Fruit fly (Drosophila melanogaster) whole organism: Measurements from ENCODE around the gene galectin.

ENCODE experiments used
- CG8478 ChIP-seq: fragments of >200 bp; optimal IDR thresholded peaks from 2 replicates; lab custom pipeline; 2018; ENCODE audit warnings: inconsistent platforms
- Dll ChIP-seq: fragments of >200 bp; optimal IDR thresholded peaks from 2 replicates; lab custom pipeline; 2017
- EcR ChIP-seq, 2 experiments: fragments of >200 bp; optimal IDR thresholded peaks; 2 replicates each; lab custom pipeline; 2017; ENCODE audit warnings: missing biosample characterization in 2 of 2, missing genetic modification characterization in 2 of 2, missing genetic modification reagents in 2 of 2
- pan ChIP-seq: fragments of >200 bp; optimal IDR thresholded peaks from 2 replicates; lab custom pipeline; 2017
- psq ChIP-seq: fragments of >200 bp; optimal IDR thresholded peaks from 2 replicates; lab custom pipeline; 2017
- usp ChIP-seq: fragments of >200 bp; optimal IDR thresholded peaks from 2 replicates; lab custom pipeline; 2017; ENCODE audit warnings: missing biosample characterization, missing genetic modification characterization, mixed read lengths

The galectin gene

dm6 chr2L:109098-109799 is 37.7 kb downstream of the galectin start:
- no peak for TF ChIP-seq Dll
- no peak for TF ChIP-seq EcR (GFP tag; optimal IDR thresholded peaks at IDR 0.05; lab: Kevin White, UChicago)
- no peak for TF ChIP-seq CG8478 (lab: Kevin White, UChicago)
- no peak for TF ChIP-seq pan
- no peak for TF ChIP-seq psq (lab: Kevin White, UChicago)
- no peak for TF ChIP-seq usp (GFP tag; lab: Kevin White, UChicago)

dm6 chr2L:110046-110445 is 38.5 kb downstream of the galectin start:
- TF ChIP-seq usp (GFP tag; lab: Kevin White, UChicago) (no peak), EcR (GFP tag; optimal IDR thresholded peaks at IDR 0.05; lab: Kevin White, UChicago) (no peak), psq (lab: Kevin White, UChicago) (no peak), CG8478 (lab: Kevin White, UChicago) (no peak), pan (no peak), Dll (no peak)

DNA sequence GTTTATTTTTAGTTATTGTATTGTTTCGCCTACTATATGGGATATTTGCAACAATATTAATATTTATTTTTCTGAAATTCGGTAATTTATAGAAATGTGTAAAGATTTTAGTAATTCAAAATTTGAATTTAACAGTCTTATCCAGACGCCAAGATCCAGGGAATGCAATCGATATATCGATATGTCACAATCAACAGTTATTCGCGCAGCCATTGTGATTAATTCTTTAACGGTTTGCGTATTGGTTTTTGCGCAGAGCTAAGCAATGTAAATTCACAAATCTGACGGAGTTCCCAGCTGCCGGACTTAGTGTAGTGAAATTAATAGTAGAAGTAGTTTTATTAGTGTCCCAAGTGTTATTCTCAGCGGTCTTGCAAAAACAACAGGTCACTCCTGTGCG is 42.9 kb downstream of the galectin start, which contains the start of gene ND-15:
Gene ND-15, plus strand, starts transcription at position 298 of the 400 bp plus-strand sequence.
- TF ChIP-seq usp (GFP tag; lab: Kevin White, UChicago) (no peak), CG8478 (lab: Kevin White, UChicago) (no peak), EcR (GFP tag; optimal IDR thresholded peaks at IDR 0.05; lab: Kevin White, UChicago) (no peak), pan (no peak), psq (lab: Kevin White, UChicago) (no peak), Dll (no peak)

- no peak for TF ChIP-seq EcR (GFP tag; optimal IDR thresholded peaks at IDR 0.05; lab: Kevin White, UChicago)
- no peak for TF ChIP-seq CG8478 (lab: Kevin White, UChicago)
Observed at dm6 chr2L:116388-116787, 44.8 kb downstream of the galectin start, which contains the start of gene CG13694. CG13694 (minus strand) TSS chr2L:116488.

DNA sequence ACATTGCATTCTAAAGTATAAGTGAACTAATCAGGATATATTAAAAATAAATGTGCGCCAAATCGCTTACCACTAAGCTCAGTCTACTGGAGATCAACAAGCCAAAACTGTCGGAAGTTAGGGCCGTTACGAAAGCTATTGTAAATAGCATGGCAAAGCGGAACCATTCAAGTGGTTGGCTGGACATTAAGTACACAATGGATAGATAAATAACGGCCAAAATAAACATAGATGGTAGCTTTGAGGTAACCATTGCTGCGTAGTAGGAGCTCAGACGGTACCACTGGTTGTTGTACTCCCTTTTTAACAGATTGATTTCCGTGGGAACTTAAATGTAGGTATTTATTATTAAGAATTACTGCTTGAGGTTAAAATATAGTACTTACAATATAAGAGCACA is 46.2 kb downstream of the galectin start:
- TF ChIP-seq pan (no peak), usp (GFP tag; lab: Kevin White, UChicago) (no peak), EcR (GFP tag; optimal IDR thresholded peaks at IDR 0.05; lab: Kevin White, UChicago) (no peak), Dll (no peak), psq (lab: Kevin White, UChicago) (no peak), CG8478 (lab: Kevin White, UChicago) (no peak)

DNA sequence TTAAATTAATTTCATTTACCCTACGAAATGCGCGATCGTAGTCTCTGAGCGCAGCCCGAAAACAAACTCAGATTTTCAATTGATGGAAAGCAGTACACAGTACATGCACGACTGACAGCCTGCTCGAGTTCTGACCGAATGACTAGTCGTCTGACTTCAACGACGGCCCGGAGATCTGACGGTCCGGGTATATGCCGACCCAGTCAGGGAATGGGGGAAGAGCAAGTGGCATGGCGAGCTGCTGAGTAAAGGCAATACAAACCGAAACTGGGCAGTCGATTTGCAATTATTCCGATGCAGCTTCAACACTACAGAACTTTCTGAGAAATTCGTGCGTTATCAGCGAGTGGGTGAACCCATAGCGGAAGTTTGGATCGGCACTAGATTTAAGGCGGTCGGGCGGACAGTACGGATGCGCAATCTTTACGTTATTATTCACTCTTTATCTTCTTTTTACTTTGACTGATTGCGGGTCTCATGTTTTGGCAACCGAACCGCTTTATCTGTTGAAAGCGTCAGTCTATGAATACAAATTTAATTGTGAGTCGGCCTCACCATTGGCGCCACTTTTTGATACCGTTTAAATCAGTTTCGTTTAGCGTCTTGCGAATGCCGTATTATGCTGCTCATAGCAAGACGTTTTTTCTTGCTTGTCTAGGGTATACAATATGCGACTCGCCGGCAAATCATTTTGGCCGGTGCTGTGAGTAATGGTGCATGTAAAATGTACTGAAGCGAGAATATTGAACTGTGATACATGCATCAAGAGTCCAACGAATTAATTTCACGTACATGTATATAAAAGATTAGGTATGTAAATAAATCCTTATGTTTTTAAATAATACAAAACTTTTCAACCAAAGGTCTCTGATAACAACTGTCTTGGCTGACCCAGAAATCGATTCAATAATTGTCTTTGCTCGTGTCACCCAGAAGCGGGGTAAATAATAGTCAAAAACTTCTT is 49.2 kb downstream of the galectin start:
- TF ChIP-seq CG8478 (lab: Kevin White, UChicago), result no peak

- TF ChIP-seq EcR (GFP tag; optimal IDR thresholded peaks at IDR 0.05; lab: Kevin White, UChicago) (peak in 1 of 2 experiments; percentile 91), psq (lab: Kevin White, UChicago) (no peak)
Observed at dm6 chr2L:121456-121831, 49.9 kb downstream of the galectin start, which contains the start of gene CG4822. CG4822 (minus strand) TSS chr2L:121754.

dm6 chr2L:122167-123006 is 50.8 kb downstream of the galectin start:
- TF ChIP-seq CG8478 (lab: Kevin White, UChicago) (no peak), usp (GFP tag; lab: Kevin White, UChicago) (no peak), pan (no peak), Dll (no peak), psq (lab: Kevin White, UChicago) (no peak), EcR (GFP tag; optimal IDR thresholded peaks at IDR 0.05; lab: Kevin White, UChicago) (no peak)

DNA sequence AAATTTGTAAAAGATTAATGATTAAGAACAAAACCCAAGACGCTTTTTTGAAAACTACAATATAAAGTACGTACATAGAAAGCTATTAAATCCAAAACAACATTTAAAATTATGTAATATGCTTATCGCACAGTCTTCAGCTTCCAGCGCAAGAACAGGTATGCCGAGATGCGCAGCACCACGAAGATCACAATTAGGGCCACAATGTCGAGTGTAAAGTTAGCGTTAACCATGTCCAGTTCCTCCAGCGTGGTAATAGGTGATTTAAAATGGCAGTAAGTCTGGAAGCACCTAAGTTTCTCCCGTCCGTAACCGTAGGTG is 51.4 kb downstream of the galectin start:
- TF ChIP-seq Dll, result no peak
